Fruit fly (Drosophila melanogaster): ENCODE measurements around the gene CG13998.

Gene CG13998

dm6 chr2L:5943229-5944078 lies 13.2 kb downstream of the CG13998 start, which contains the start of the genes Sfp26Ad and Gpdh1 (continued):
- no peak; the same call in 1 of the 2 replicates for TF ChIP-seq tna (GFP tag; IDR thresholded peaks at IDR 0.05; ENCODE audit: partially characterized antibody)
- TF ChIP-seq CG30403 (GFP tag; optimal IDR thresholded peaks at IDR 0.05), result peak; percentile 83
- no peak for TF ChIP-seq crol (GFP tag; IDR thresholded peaks at IDR 0.05)
- peak; percentile 82 for TF ChIP-seq CG12391 (tag; optimal IDR thresholded peaks at IDR 0.05)
- TF ChIP-seq cg (GFP tag; optimal IDR thresholded peaks at IDR 0.05), result peak; percentile 95
- no peak for TF ChIP-seq CG6654 (GFP tag; optimal IDR thresholded peaks at IDR 0.05)
- TF ChIP-seq Abd-B (GFP tag; optimal IDR thresholded peaks at IDR 0.05), result peak; percentile 33
- no peak for TF ChIP-seq fru (optimal IDR thresholded peaks at IDR 0.05)
- TF ChIP-seq ac (GFP tag; optimal IDR thresholded peaks at IDR 0.05), result no peak
- TF ChIP-seq Ravus (GFP tag; IDR thresholded peaks at IDR 0.05), result no peak
- peak; percentile 74 for TF ChIP-seq CG17568 (GFP tag; optimal IDR thresholded peaks at IDR 0.05)
- peak; percentile 10 for TF ChIP-seq da (GFP tag; optimal IDR thresholded peaks at IDR 0.05)
- no peak for TF ChIP-seq CG31224 (GFP tag; IDR thresholded peaks at IDR 0.05)
- TF ChIP-seq stc (GFP tag; IDR thresholded peaks at IDR 0.05), result peak; percentile 46
- peak in 1 of 2 experiments; percentile 57 for TF ChIP-seq insv (GFP tag; optimal IDR thresholded peaks at IDR 0.05)
- TF ChIP-seq CG10321 (GFP tag; IDR thresholded peaks at IDR 0.05), result no peak
- TF ChIP-seq kay (GFP tag; optimal IDR thresholded peaks at IDR 0.05), result peak; percentile 76
- TF ChIP-seq CG2129 (GFP tag; IDR thresholded peaks at IDR 0.05; ENCODE audit: partially characterized antibody), result no peak
- TF ChIP-seq Ets65A (GFP tag), result peak; percentile 98
- TF ChIP-seq Kr (GFP tag; optimal IDR thresholded peaks at IDR 0.05), result no peak
- peak; percentile 97 for TF ChIP-seq Med (GFP tag)
- TF ChIP-seq CG11456 (GFP tag; IDR thresholded peaks at IDR 0.05), result peak; percentile 87
- peak; percentile 23 for TF ChIP-seq CG12219 (GFP tag; optimal IDR thresholded peaks at IDR 0.05)
- TF ChIP-seq CG15073 (GFP tag; optimal IDR thresholded peaks at IDR 0.05), result no peak
- no peak for TF ChIP-seq D (optimal IDR thresholded peaks at IDR 0.05)
- peak; percentile 47 for TF ChIP-seq D (GFP tag; optimal IDR thresholded peaks at IDR 0.05)
- 0 out of 3 replicates have a peak, but pooled peaks have one; percentile 13 for TF ChIP-seq CG2889 (GFP tag; IDR thresholded peaks at IDR 0.05)
- TF ChIP-seq CG2120 (GFP tag; optimal IDR thresholded peaks at IDR 0.05), result peak; percentile 88
- TF ChIP-seq Atf6 (GFP tag; IDR thresholded peaks at IDR 0.05), result peak; percentile 70
- peak; percentile 58 for TF ChIP-seq Sin3A (optimal IDR thresholded peaks at IDR 0.05)
- peak; percentile 79 for TF ChIP-seq CG2116 (GFP tag; optimal IDR thresholded peaks at IDR 0.05)
- TF ChIP-seq ssp (GFP tag; IDR thresholded peaks at IDR 0.05), result peak; percentile 54
- peak; percentile 65 for TF ChIP-seq Sox102F (GFP tag; optimal IDR thresholded peaks at IDR 0.05)
- peak; percentile 62; the same call in 1 of the 2 replicates for TF ChIP-seq Awh (GFP tag; IDR thresholded peaks at IDR 0.05)
- TF ChIP-seq mld (GFP tag; IDR thresholded peaks at IDR 0.05; ENCODE audit: partially characterized antibody), result no peak
- TF ChIP-seq Hsf (GFP tag; optimal IDR thresholded peaks at IDR 0.05), result peak; percentile 77
- peak; percentile 72 for TF ChIP-seq CoRest (tag; optimal IDR thresholded peaks at IDR 0.05)
- no peak for TF ChIP-seq CkIIα-i1 (GFP tag; IDR thresholded peaks at IDR 0.05)
- peak; percentile 40 for TF ChIP-seq run (tag; optimal IDR thresholded peaks at IDR 0.05)
- peak; percentile 54 for TF ChIP-seq fu2 (GFP tag; optimal IDR thresholded peaks at IDR 0.05)
- peak; percentile 50; the same call in 1 of the 3 replicates for TF ChIP-seq knrl (GFP tag; IDR thresholded peaks at IDR 0.05; ENCODE audit: partially characterized antibody)
- peak; percentile 70 for TF ChIP-seq Hr3 (GFP tag; optimal IDR thresholded peaks at IDR 0.05)
- peak; percentile 67 for TF ChIP-seq CG18764 (GFP tag; optimal IDR thresholded peaks at IDR 0.05)
- TF ChIP-seq caup (GFP tag; optimal IDR thresholded peaks at IDR 0.05; ENCODE audit: severe bottlenecking), result peak; percentile 85
- peak; percentile 83 for TF ChIP-seq ind (GFP tag; optimal IDR thresholded peaks at IDR 0.05)
- peak; percentile 61 for TF ChIP-seq BtbVII (GFP tag; optimal IDR thresholded peaks at IDR 0.05)
- peak; percentile 69 for TF ChIP-seq CG13296 (GFP tag; optimal IDR thresholded peaks at IDR 0.05)
- no peak for TF ChIP-seq wor (GFP tag; IDR thresholded peaks at IDR 0.05)
- peak; percentile 68 for TF ChIP-seq nau (GFP tag; optimal IDR thresholded peaks at IDR 0.05)
- TF ChIP-seq gcm2 (GFP tag; optimal IDR thresholded peaks at IDR 0.05), result peak; percentile 57

Measured in whole organism, embryonic.